Fruit fly (Drosophila melanogaster) whole organism, adult: ENCODE results near the gene CG18649.

Experiments used
- CG11617 ChIP-seq: fragments of 200-800 bp; sonication (Bioruptor generic); optimal IDR thresholded peaks from 2 replicates; lab custom pipeline; 2017; ENCODE audit warnings: mild to moderate bottlenecking, missing biosample characterization, missing genetic modification reagents, missing genetic modification characterization
- CG12768 ChIP-seq: fragments of 200-800 bp; sonication (Bioruptor generic); optimal IDR thresholded peaks from 2 replicates; lab custom pipeline; 2017; ENCODE audit warnings: missing biosample characterization, missing genetic modification characterization, mild to moderate bottlenecking, moderate library complexity, missing genetic modification reagents
- CG1620 ChIP-seq: fragments of 200-800 bp; sonication (Bioruptor generic); optimal IDR thresholded peaks from 2 replicates; lab custom pipeline; 2016; ENCODE audit warnings: missing biosample characterization, missing genetic modification characterization
- CG33017 ChIP-seq: fragments of 200-800 bp; sonication (Bioruptor generic); optimal IDR thresholded peaks from 2 replicates; lab custom pipeline; 2018; ENCODE audit warnings: missing biosample characterization, mild to moderate bottlenecking, missing genetic modification characterization, moderate library complexity
- CG7045 ChIP-seq: fragments of 200-800 bp; sonication (Bioruptor generic); optimal IDR thresholded peaks from 2 replicates; lab custom pipeline; 2017; ENCODE audit warnings: missing biosample characterization, mild to moderate bottlenecking, missing genetic modification characterization
- CG7101 ChIP-seq: fragments of 200-800 bp; sonication (Bioruptor generic); optimal IDR thresholded peaks from 2 replicates; lab custom pipeline; 2018; ENCODE audit warnings: missing biosample characterization, mild to moderate bottlenecking, missing genetic modification characterization, moderate library complexity
- Clk ChIP-seq: fragments of 200-800 bp; sonication (Bioruptor generic); optimal IDR thresholded peaks from 2 replicates; lab custom pipeline; 2017; ENCODE audit warnings: missing biosample characterization, missing genetic modification characterization
- Hr96 ChIP-seq: fragments of 200-800 bp; sonication (Bioruptor generic); optimal IDR thresholded peaks from 2 replicates; lab custom pipeline; 2016; ENCODE audit warnings: missing biosample characterization, missing genetic modification characterization
- cnc ChIP-seq, 2 experiments: fragments of >200 bp; optimal IDR thresholded peaks; 2 replicates each; lab custom pipeline; 2017
- pad ChIP-seq: fragments of 200-800 bp; sonication (Bioruptor generic); optimal IDR thresholded peaks from 3 replicates; lab custom pipeline; 2017; ENCODE audit warnings: missing biosample characterization, missing genetic modification characterization, mild to moderate bottlenecking, moderate library complexity, missing genetic modification reagents
- toe ChIP-seq: fragments of 200-800 bp; sonication (Bioruptor generic); optimal IDR thresholded peaks from 2 replicates; lab custom pipeline; 2016; ENCODE audit warnings: missing biosample characterization, missing genetic modification characterization

- TF ChIP-seq CG1620 (no peak), CG12768 (GFP tag; lab: Kevin White, UChicago) (no peak), toe (GFP tag; lab: Kevin White, UChicago) (no peak), Clk (GFP tag; lab: Kevin White, UChicago) (no peak), Hr96 (no peak), CG11617 (GFP tag; lab: Kevin White, UChicago) (no peak), CG33017 (tag; lab: Kevin White, UChicago) (no peak), CG7101 (tag; lab: Kevin White, UChicago) (no peak), CG7045 (GFP tag; lab: Kevin White, UChicago) (no peak), pad (GFP tag; lab: Kevin White, UChicago) (no peak), cnc (optimal IDR thresholded peaks at IDR 0.05; lab: Kevin White, UChicago) (no peak)
Measured at dm6 chr3L:15006825-15007224, 47.1 kb downstream of the CG18649 start.
